Worm (Caenorhabditis elegans) whole organism, L4/young adult: ENCODE results near the gene nuo-5.

Experiments used
- W03F9.2 ChIP-seq: fragments of 150-350 bp; optimal IDR thresholded peaks from 2 replicates; lab custom pipeline; 2014; ENCODE audit warnings: missing biosample characterization, missing genetic modification characterization
- dao-5 ChIP-seq: sonication (generic microtip); optimal IDR thresholded peaks from 2 replicates; lab custom pipeline; 2016; ENCODE audit warnings: missing genotype, missing genetic modification characterization, moderate library complexity, missing compliant biosample characterization
- him-1 ChIP-seq: sonication (generic microtip); optimal IDR thresholded peaks from 2 replicates; lab custom pipeline; 2016; ENCODE audit warnings: missing genotype, missing genetic modification reagents, missing genetic modification characterization, missing compliant biosample characterization

- TF ChIP-seq dao-5 (tag; lab: Kevin White, UChicago) (no peak), him-1 (tag; lab: Kevin White, UChicago) (no peak), W03F9.2 (tag; lab: Kevin White, UChicago) (no peak)
These were observed 43.5 kb downstream of the nuo-5 start, which contains the start of gene srg-62 for ce11 chrV:2742298-2742697.
